Worm (Caenorhabditis elegans) whole organism, L2 larva: ENCODE results near the gene spp-29.

Experiments
- C34F6.9 ChIP-seq: fragments of 150-350 bp; optimal IDR thresholded peaks from 2 replicates; lab custom pipeline; 2014; ENCODE audit warnings: missing biosample characterization, missing genetic modification characterization
- R02D3.7 ChIP-seq: fragments of 150-350 bp; optimal IDR thresholded peaks from 2 replicates; lab custom pipeline; 2014; ENCODE audit warnings: missing biosample characterization, missing genetic modification characterization
- Y55F3AM.14 ChIP-seq: fragments of 200-800 bp; sonication (Bioruptor generic); optimal IDR thresholded peaks from 2 replicates; lab custom pipeline; 2018; ENCODE audit warnings: mild to moderate bottlenecking, missing genetic modification characterization, missing compliant biosample characterization
- ZK546.5 ChIP-seq: sonication (generic microtip); optimal IDR thresholded peaks from 2 replicates; lab custom pipeline; 2017; ENCODE audit warnings: missing biosample characterization, missing genetic modification characterization
- alr-1 ChIP-seq: fragments of 150-350 bp; optimal IDR thresholded peaks from 2 replicates; lab custom pipeline; 2014; ENCODE audit warnings: missing biosample characterization, missing genetic modification characterization
- aly-2 ChIP-seq: fragments of 150-350 bp; optimal IDR thresholded peaks from 2 replicates; lab custom pipeline; 2014; ENCODE audit warnings: missing biosample characterization, missing genetic modification characterization
- ama-1 ChIP-seq: fragments of 150-350 bp; optimal IDR thresholded peaks from 2 replicates; lab custom pipeline; 2018; ENCODE audit warnings: inconsistent platforms
- blmp-1 ChIP-seq: sonication (generic microtip); optimal IDR thresholded peaks from 2 replicates; lab custom pipeline; 2017; ENCODE audit warnings: missing genetic modification characterization, mild to moderate bottlenecking, missing compliant biosample characterization, antibody characterized with exemption, moderate library complexity; ENCODE audit not compliant: insufficient read depth
- ceh-16 ChIP-seq: fragments of 150-350 bp; optimal IDR thresholded peaks from 2 replicates; lab custom pipeline; 2014; ENCODE audit warnings: missing biosample characterization, missing genetic modification characterization
- ceh-82 ChIP-seq: fragments of 150-350 bp; optimal IDR thresholded peaks from 2 replicates; lab custom pipeline; 2014; ENCODE audit warnings: missing biosample characterization, missing genetic modification characterization
- crh-2 ChIP-seq: sonication (generic microtip); optimal IDR thresholded peaks from 2 replicates; lab custom pipeline; 2017; ENCODE audit warnings: missing biosample characterization, missing genetic modification characterization
- dmd-4 ChIP-seq: sonication (generic microtip); optimal IDR thresholded peaks from 2 replicates; lab custom pipeline; 2017; ENCODE audit warnings: missing biosample characterization, missing genetic modification characterization
- egl-27 ChIP-seq: sonication (generic microtip); optimal IDR thresholded peaks from 3 replicates; lab custom pipeline; 2017; ENCODE audit warnings: missing biosample characterization, missing genetic modification reagents, missing genetic modification characterization
- elt-3 ChIP-seq: sonication (generic microtip); optimal IDR thresholded peaks from 2 replicates; lab custom pipeline; 2017; ENCODE audit warnings: missing biosample characterization, missing genetic modification characterization
- fos-1 ChIP-seq: fragments of 150-350 bp; optimal IDR thresholded peaks from 2 replicates; lab custom pipeline; 2014; ENCODE audit warnings: missing biosample characterization, missing genetic modification characterization
- gmeb-1 ChIP-seq: fragments of 150-350 bp; optimal IDR thresholded peaks from 2 replicates; lab custom pipeline; 2014; ENCODE audit warnings: missing biosample characterization, missing genetic modification characterization
- lin-11 ChIP-seq: fragments of 150-350 bp; sonication (generic microtip); optimal IDR thresholded peaks from 2 replicates; lab custom pipeline; 2014; ENCODE audit warnings: missing biosample characterization, missing genetic modification characterization, inconsistent platforms, mixed read lengths
- lin-13 ChIP-seq: fragments of 150-350 bp; optimal IDR thresholded peaks from 2 replicates; lab custom pipeline; 2014; ENCODE audit warnings: missing biosample characterization, missing genetic modification reagents, missing genetic modification characterization
- lin-39 ChIP-seq: fragments of 150-350 bp; optimal IDR thresholded peaks from 2 replicates; lab custom pipeline; 2014; ENCODE audit warnings: missing biosample characterization, missing genetic modification reagents, missing genetic modification characterization
- lsy-2 ChIP-seq, 2 experiments: fragments of 150-350 bp in 1 of 2; sonication (generic microtip) in 1 of 2; optimal IDR thresholded peaks; 2 replicates each; lab custom pipeline; 2014 to 2017; ENCODE audit warnings: missing biosample characterization in 2 of 2, missing genetic modification characterization in 2 of 2
- mab-5 ChIP-seq: fragments of 150-350 bp; optimal IDR thresholded peaks from 2 replicates; lab custom pipeline; 2014; ENCODE audit warnings: missing biosample characterization, missing genetic modification characterization
- mbf-1 ChIP-seq: sonication (generic microtip); optimal IDR thresholded peaks from 2 replicates; lab custom pipeline; 2017; ENCODE audit warnings: missing biosample characterization, missing genetic modification characterization
- nhr-11 ChIP-seq: fragments of 150-350 bp; optimal IDR thresholded peaks from 2 replicates; lab custom pipeline; 2014; ENCODE audit warnings: missing biosample characterization, missing genetic modification characterization
- nhr-129 ChIP-seq: fragments of 150-350 bp; optimal IDR thresholded peaks from 2 replicates; lab custom pipeline; 2014; ENCODE audit warnings: missing biosample characterization, missing genetic modification characterization
- nhr-21 ChIP-seq: fragments of 150-350 bp; optimal IDR thresholded peaks from 2 replicates; lab custom pipeline; 2014; ENCODE audit warnings: missing biosample characterization, missing genetic modification characterization
- nhr-23 ChIP-seq: fragments of 150-350 bp; optimal IDR thresholded peaks from 2 replicates; lab custom pipeline; 2014; ENCODE audit warnings: missing biosample characterization, missing genetic modification reagents, missing genetic modification characterization
- nhr-237 ChIP-seq: fragments of 150-350 bp; optimal IDR thresholded peaks from 2 replicates; lab custom pipeline; 2014; ENCODE audit warnings: missing biosample characterization, missing genetic modification characterization
- nhr-25 ChIP-seq: fragments of 150-350 bp; sonication (generic microtip); optimal IDR thresholded peaks from 3 replicates; lab custom pipeline; 2014; ENCODE audit warnings: missing biosample characterization, missing genetic modification characterization
- nhr-6 ChIP-seq: fragments of 150-350 bp; optimal IDR thresholded peaks from 2 replicates; lab custom pipeline; 2014; ENCODE audit warnings: missing biosample characterization, missing genetic modification characterization
- nhr-77 ChIP-seq: fragments of 150-350 bp; optimal IDR thresholded peaks from 2 replicates; lab custom pipeline; 2014; ENCODE audit warnings: missing biosample characterization, missing genetic modification characterization
- peb-1 ChIP-seq: fragments of 150-350 bp; optimal IDR thresholded peaks from 2 replicates; lab custom pipeline; 2014; ENCODE audit warnings: missing biosample characterization, missing genetic modification characterization
- sem-4 ChIP-seq: fragments of 150-350 bp; optimal IDR thresholded peaks from 2 replicates; lab custom pipeline; 2014; ENCODE audit warnings: missing biosample characterization, missing genetic modification reagents, missing genetic modification characterization
- skn-1 ChIP-seq: sonication (generic microtip); optimal IDR thresholded peaks from 2 replicates; lab custom pipeline; 2017; ENCODE audit warnings: missing biosample characterization, missing genetic modification characterization
- sma-9 ChIP-seq, 2 experiments: fragments of 150-350 bp in 1 of 2; sonication (generic microtip) in 1 of 2; optimal IDR thresholded peaks; 2 replicates each; lab custom pipeline; 2014 to 2016; ENCODE audit warnings: missing genetic modification characterization in 2 of 2, mild to moderate bottlenecking in 1 of 2, missing biosample characterization in 1 of 2, missing compliant biosample characterization in 1 of 2, missing genetic modification reagents in 1 of 2, moderate library complexity in 1 of 2
- snpc-4 ChIP-seq: fragments of 150-350 bp; optimal IDR thresholded peaks from 2 replicates; lab custom pipeline; 2014; ENCODE audit warnings: missing biosample characterization, missing genetic modification characterization
- unc-39 ChIP-seq: fragments of 150-350 bp; optimal IDR thresholded peaks from 2 replicates; lab custom pipeline; 2014; ENCODE audit warnings: missing biosample characterization, missing genetic modification characterization
- unc-55 ChIP-seq: fragments of 150-350 bp; sonication (generic microtip); optimal IDR thresholded peaks from 3 replicates; lab custom pipeline; 2014; ENCODE audit warnings: missing biosample characterization, missing genetic modification reagents, missing genetic modification characterization
- unc-62 ChIP-seq: fragments of 150-350 bp; optimal IDR thresholded peaks from 2 replicates; lab custom pipeline; 2014; ENCODE audit warnings: missing biosample characterization, missing genetic modification reagents, missing genetic modification characterization
- zag-1 ChIP-seq: fragments of 150-350 bp; optimal IDR thresholded peaks from 2 replicates; lab custom pipeline; 2014; ENCODE audit warnings: missing biosample characterization, missing genetic modification characterization
- ztf-11 ChIP-seq: sonication (generic microtip); optimal IDR thresholded peaks from 2 replicates; lab custom pipeline; 2017; ENCODE audit warnings: missing biosample characterization, missing genetic modification characterization
- ztf-4 ChIP-seq: fragments of 150-350 bp; optimal IDR thresholded peaks from 2 replicates; lab custom pipeline; 2014; ENCODE audit warnings: missing biosample characterization, missing genetic modification characterization

Gene spp-29

DNA sequence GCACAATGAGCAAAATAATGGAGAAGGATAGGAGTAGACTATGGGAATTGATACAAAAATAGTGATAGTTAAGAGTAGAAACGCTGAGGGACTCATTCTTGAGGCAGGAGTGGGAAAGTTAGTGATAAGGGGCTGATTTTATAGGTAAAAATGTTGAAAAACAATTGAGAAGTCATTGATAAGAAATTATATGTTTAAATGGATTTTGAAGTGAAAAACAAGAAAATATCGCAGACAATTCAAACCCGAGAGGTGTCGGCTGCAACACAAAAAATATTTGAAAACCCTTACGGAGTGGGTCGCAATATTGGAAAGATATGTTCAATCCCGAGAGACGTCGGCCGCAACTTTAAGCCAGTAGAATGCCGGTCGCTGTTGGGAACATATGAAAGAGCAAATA, at the start of gene spp-29:
Gene spp-29, minus strand, starts transcription at position 101 of the 400 bp plus-strand sequence.
- TF ChIP-seq lin-39 (no peak), elt-3 (tag; lab: Kevin White, UChicago) (no peak), ceh-16 (tag; lab: Kevin White, UChicago) (no peak), gmeb-1 (tag; lab: Kevin White, UChicago) (no peak)

- TF ChIP-seq mbf-1 (tag; lab: Kevin White, UChicago) (no peak), egl-27 (no peak), ceh-82 (tag; lab: Kevin White, UChicago) (no peak), unc-62 (GFP tag; lab: Kevin White, UChicago) (no peak), nhr-23 (tag; lab: Kevin White, UChicago) (no peak), nhr-11 (tag; lab: Kevin White, UChicago) (no peak), unc-55 (no peak), R02D3.7 (tag; lab: Kevin White, UChicago) (no peak), sma-9 (GFP tag; optimal IDR thresholded peaks at IDR 0.05; lab: Kevin White, UChicago) (no peak), sma-9 (tag; optimal IDR thresholded peaks at IDR 0.05; lab: Kevin White, UChicago) (no peak), sem-4 (tag; lab: Kevin White, UChicago) (no peak), blmp-1 (tag; lab: Kevin White, UChicago) (no peak), C34F6.9 (tag; lab: Kevin White, UChicago) (no peak), dmd-4 (tag; lab: Kevin White, UChicago) (no peak), ama-1 (no peak)
- TF ChIP-seq, all 48 proteins: peak for 0
Observed at ce11 chrV:17743802-17744201, 47.1 kb upstream of the spp-29 start.

DNA sequence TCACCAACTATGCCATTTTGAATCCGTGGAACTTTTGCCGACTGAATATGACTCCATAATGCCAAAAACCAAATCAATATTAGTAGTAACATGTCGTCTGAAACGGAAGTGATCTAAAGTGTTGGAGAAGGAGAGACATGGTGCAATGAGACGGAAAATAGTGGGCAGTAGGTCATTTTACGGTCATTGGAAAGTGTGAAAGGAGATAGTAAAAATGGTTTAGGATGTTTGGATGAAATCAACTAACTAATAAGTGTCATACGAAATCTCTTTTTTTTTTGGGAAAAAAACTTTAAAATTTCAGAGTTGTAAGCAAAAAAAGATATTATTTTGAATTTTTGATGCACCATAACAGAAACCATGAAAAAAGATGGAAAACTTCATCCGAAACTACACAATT, 43.1 kb upstream of the spp-29 start, which contains the start of gene cutl-4:
Gene cutl-4, minus strand, starts transcription at position 101 of the 400 bp plus-strand sequence.
- no peak for TF ChIP-seq sem-4 (tag; lab: Kevin White, UChicago)
- no peak for TF ChIP-seq snpc-4 (tag; lab: Kevin White, UChicago)
- TF ChIP-seq nhr-23 (tag; lab: Kevin White, UChicago): no peak
- no peak for TF ChIP-seq nhr-25
- no peak for TF ChIP-seq fos-1
- TF ChIP-seq unc-62 (GFP tag; lab: Kevin White, UChicago): no peak
- no peak for TF ChIP-seq zag-1 (tag; lab: Kevin White, UChicago)
- TF ChIP-seq alr-1: no peak
- TF ChIP-seq nhr-129 (tag; lab: Kevin White, UChicago): no peak
- no peak for TF ChIP-seq lin-39
- no peak for TF ChIP-seq nhr-21
- TF ChIP-seq nhr-237 (tag; lab: Kevin White, UChicago): no peak
- TF ChIP-seq ztf-4 (tag; lab: Kevin White, UChicago): no peak
- no peak for TF ChIP-seq crh-2 (tag; lab: Kevin White, UChicago)
- TF ChIP-seq unc-55: no peak
- no peak for TF ChIP-seq nhr-77 (tag; lab: Kevin White, UChicago)
- no peak for TF ChIP-seq blmp-1 (tag; lab: Kevin White, UChicago)
- TF ChIP-seq R02D3.7 (tag; lab: Kevin White, UChicago): no peak
- no peak for TF ChIP-seq lsy-2 (tag; optimal IDR thresholded peaks at IDR 0.05; lab: Kevin White, UChicago)
- TF ChIP-seq lin-11 (tag; lab: Kevin White, UChicago): no peak
- TF ChIP-seq, all 48 proteins: peak for 0

DNA sequence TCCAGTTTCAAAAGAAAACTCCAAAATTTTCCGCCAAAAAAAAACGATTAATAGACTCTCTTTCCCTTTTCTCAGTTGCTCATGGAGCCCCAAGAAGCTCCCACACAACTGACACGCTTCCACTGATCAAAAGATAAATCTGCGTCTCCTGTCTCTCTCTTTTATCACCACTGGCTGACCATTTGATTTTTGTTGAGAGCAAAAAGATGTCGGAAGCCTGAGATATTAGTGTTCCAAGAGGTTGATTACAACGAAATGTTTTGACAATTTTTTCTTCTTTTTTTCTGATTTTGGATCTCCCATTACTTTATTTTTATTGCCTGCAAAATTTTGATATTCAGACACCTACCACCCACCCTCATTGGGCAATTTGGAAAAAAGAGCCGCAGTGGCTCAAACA, 35.9 kb upstream of the spp-29 start, which contains the start of gene twk-42:
Gene twk-42, minus strand, starts transcription at position 101 of the 400 bp plus-strand sequence.
- TF ChIP-seq skn-1 (tag; lab: Kevin White, UChicago): no peak
- no peak for TF ChIP-seq ama-1
- no peak for TF ChIP-seq Y55F3AM.14 (GFP tag; lab: Kevin White, UChicago)
- TF ChIP-seq nhr-21: no peak
- TF ChIP-seq nhr-23 (tag; lab: Kevin White, UChicago): no peak
- TF ChIP-seq nhr-11 (tag; lab: Kevin White, UChicago): no peak
- no peak for TF ChIP-seq blmp-1 (tag; lab: Kevin White, UChicago)
- no peak for TF ChIP-seq ceh-16 (tag; lab: Kevin White, UChicago)
- TF ChIP-seq unc-39 (tag; lab: Kevin White, UChicago): no peak

DNA sequence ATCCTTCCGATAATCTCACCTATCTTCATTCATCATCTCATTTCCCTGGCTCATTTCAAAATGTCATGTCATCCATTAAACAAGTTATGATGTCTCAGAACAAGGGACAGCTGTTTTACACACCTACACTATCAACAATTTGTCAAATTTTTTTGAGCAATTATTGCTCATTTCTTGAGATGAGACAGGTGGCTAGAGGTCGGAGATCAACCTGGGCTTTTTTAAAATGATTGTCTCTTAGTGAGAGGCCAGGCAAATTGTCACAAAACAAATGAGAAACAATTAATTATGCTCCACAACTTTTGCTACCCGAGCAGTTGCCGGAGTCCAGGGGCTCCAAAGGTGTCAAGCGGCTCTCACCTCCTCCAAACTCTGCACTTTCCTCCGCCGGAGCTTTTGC, 32.1 kb upstream of the spp-29 start:
- TF ChIP-seq nhr-237 (tag; lab: Kevin White, UChicago): no peak
- TF ChIP-seq nhr-129 (tag; lab: Kevin White, UChicago): peak; percentile 8
- TF ChIP-seq ama-1: no peak
- TF ChIP-seq fos-1: no peak
- TF ChIP-seq ceh-16 (tag; lab: Kevin White, UChicago): no peak
- TF ChIP-seq ceh-82 (tag; lab: Kevin White, UChicago): no peak
- TF ChIP-seq nhr-23 (tag; lab: Kevin White, UChicago): no peak
- no peak for TF ChIP-seq nhr-11 (tag; lab: Kevin White, UChicago)
- no peak for TF ChIP-seq unc-55
- no peak for TF ChIP-seq ZK546.5 (tag; lab: Kevin White, UChicago)
- peak; percentile 37 for TF ChIP-seq mab-5 (tag; lab: Kevin White, UChicago)
- TF ChIP-seq nhr-25: no peak
- no peak for TF ChIP-seq ztf-11 (tag; lab: Kevin White, UChicago)
- TF ChIP-seq crh-2 (tag; lab: Kevin White, UChicago): no peak
- TF ChIP-seq unc-39 (tag; lab: Kevin White, UChicago): no peak
- no peak for TF ChIP-seq lin-11 (tag; lab: Kevin White, UChicago)
- TF ChIP-seq aly-2 (tag; lab: Kevin White, UChicago): no peak
- no peak for TF ChIP-seq sem-4 (tag; lab: Kevin White, UChicago)
- no peak for TF ChIP-seq unc-62 (GFP tag; lab: Kevin White, UChicago)
- TF ChIP-seq mbf-1 (tag; lab: Kevin White, UChicago): no peak
- no peak for TF ChIP-seq C34F6.9 (tag; lab: Kevin White, UChicago)
- no peak for TF ChIP-seq R02D3.7 (tag; lab: Kevin White, UChicago)
- TF ChIP-seq nhr-6 (tag; lab: Kevin White, UChicago): no peak
- no peak for TF ChIP-seq lin-13 (GFP tag; lab: Kevin White, UChicago)
- peak; percentile 23 for TF ChIP-seq sma-9 (GFP tag; optimal IDR thresholded peaks at IDR 0.05; lab: Kevin White, UChicago)
- no peak for TF ChIP-seq sma-9 (tag; optimal IDR thresholded peaks at IDR 0.05; lab: Kevin White, UChicago)
- TF ChIP-seq peb-1: no peak
- no peak for TF ChIP-seq skn-1 (tag; lab: Kevin White, UChicago)
